Worm (Caenorhabditis elegans) whole organism, L4 larva: Measurements from ENCODE around the gene C35C5.8.

ENCODE experiments used
- F37D6.2 ChIP-seq: sonication (generic microtip); optimal IDR thresholded peaks from 2 replicates; lab custom pipeline; 2016; ENCODE audit warnings: mild to moderate bottlenecking, missing genetic modification characterization, missing compliant biosample characterization
- R02D3.7 ChIP-seq: fragments of 150-350 bp; sonication (generic microtip); optimal IDR thresholded peaks from 3 replicates; lab custom pipeline; 2014; ENCODE audit warnings: missing biosample characterization, missing genetic modification characterization
- T26A8.4 ChIP-seq: fragments of 200-800 bp; sonication (Bioruptor generic); IDR thresholded peaks from 2 replicates; pipeline ENCODE4 v1.3.6; 2022; ENCODE audit warnings: missing genetic modification characterization, missing compliant biosample characterization
- Y48G9A.11 ChIP-seq: fragments of 200-800 bp; sonication (Bioruptor generic); IDR thresholded peaks from 2 replicates; pipeline ENCODE4 v1.3.6; 2022; ENCODE audit warnings: missing genetic modification reagents, missing genetic modification characterization, missing compliant biosample characterization
- Y75B8A.6 ChIP-seq: fragments of 200-800 bp; sonication (Bioruptor generic); IDR thresholded peaks from 2 replicates; pipeline ENCODE4 v1.3.6; 2022; ENCODE audit warnings: missing genetic modification reagents, missing genetic modification characterization, missing compliant biosample characterization
- aha-1 ChIP-seq: fragments of 150-350 bp; peaks from one replicate; lab custom pipeline; 2014; ENCODE audit warnings: missing biosample characterization, missing genetic modification characterization
- arid-1 ChIP-seq: fragments of 200-800 bp; sonication (Bioruptor generic); conservative IDR thresholded peaks from 2 replicates; pipeline ENCODE4 v1.3.6; 2022; ENCODE audit warnings: missing genetic modification reagents, missing genetic modification characterization, missing compliant biosample characterization
- ceh-20 ChIP-seq: fragments of 200-800 bp; sonication (Bioruptor generic); IDR thresholded peaks from 2 replicates; pipeline ENCODE4 v1.3.6; 2022; ENCODE audit warnings: missing genetic modification reagents, missing genetic modification characterization, missing compliant biosample characterization
- ceh-28 ChIP-seq: fragments of 150-350 bp; optimal IDR thresholded peaks from 2 replicates; lab custom pipeline; 2014; ENCODE audit warnings: missing biosample characterization, missing genetic modification reagents, missing genetic modification characterization
- ceh-44 ChIP-seq: fragments of 200-800 bp; sonication (Bioruptor generic); IDR thresholded peaks from 2 replicates; pipeline ENCODE4 v1.3.6; 2022; ENCODE audit warnings: missing genetic modification reagents, missing genetic modification characterization, missing compliant biosample characterization
- ces-1 ChIP-seq: fragments of 150-350 bp; sonication (generic microtip); optimal IDR thresholded peaks from 4 replicates; lab custom pipeline; 2014; ENCODE audit warnings: missing biosample characterization, missing genetic modification reagents, missing genetic modification characterization
- cey-2 ChIP-seq: sonication (generic microtip); optimal IDR thresholded peaks from 3 replicates; lab custom pipeline; 2017; ENCODE audit warnings: missing genetic modification characterization, mild to moderate bottlenecking, missing compliant biosample characterization, antibody characterized with exemption, borderline replicate concordance; ENCODE audit not compliant: insufficient read depth
- daf-12 ChIP-seq: fragments of 150-350 bp; optimal IDR thresholded peaks from 2 replicates; lab custom pipeline; 2014; ENCODE audit warnings: missing biosample characterization, missing genetic modification reagents, missing genetic modification characterization
- daf-16 ChIP-seq, 3 experiments: sonication (generic microtip); optimal IDR thresholded peaks; 2 replicates each; lab custom pipeline; 2016 to 2017; ENCODE audit warnings: missing genetic modification characterization in 3 of 3, missing genetic modification reagents in 3 of 3, mild to moderate bottlenecking in 2 of 3, missing compliant biosample characterization in 2 of 3, missing biosample characterization in 1 of 3, moderate library complexity in 1 of 3
- daf-19 ChIP-seq: fragments of 200-800 bp; sonication (Bioruptor generic); conservative IDR thresholded peaks from 2 replicates; pipeline ENCODE4 v1.3.6; 2022; ENCODE audit warnings: missing genetic modification characterization, missing compliant biosample characterization
- dmd-6 ChIP-seq: fragments of 200-800 bp; sonication (Bioruptor generic); IDR thresholded peaks from 2 replicates; pipeline ENCODE4 v1.3.6; 2022; ENCODE audit warnings: missing genetic modification reagents, missing genetic modification characterization, missing compliant biosample characterization
- dmd-9 ChIP-seq: fragments of 200-800 bp; sonication (Bioruptor generic); IDR thresholded peaks from 2 replicates; pipeline ENCODE4 v1.3.6; 2022; ENCODE audit warnings: missing genetic modification reagents, missing genetic modification characterization, missing compliant biosample characterization
- dpl-1 ChIP-seq: fragments of 150-350 bp; optimal IDR thresholded peaks from 2 replicates; lab custom pipeline; 2014; ENCODE audit warnings: missing biosample characterization, missing genetic modification reagents, missing genetic modification characterization
- dve-1 ChIP-seq: sonication (generic microtip); optimal IDR thresholded peaks from 2 replicates; lab custom pipeline; 2017; ENCODE audit warnings: antibody characterized with exemption, mild to moderate bottlenecking, missing genetic modification characterization, missing compliant biosample characterization; ENCODE audit not compliant: insufficient read depth
- egl-43 ChIP-seq: fragments of 200-800 bp; sonication (Bioruptor generic); IDR thresholded peaks from 2 replicates; pipeline ENCODE4 v1.3.6; 2022; ENCODE audit warnings: missing genetic modification reagents, missing genetic modification characterization, missing compliant biosample characterization
- fkh-10 ChIP-seq: fragments of 150-350 bp; optimal IDR thresholded peaks from 2 replicates; lab custom pipeline; 2014; ENCODE audit warnings: missing biosample characterization, missing genetic modification reagents, missing genetic modification characterization
- gei-8 ChIP-seq: fragments of 200-800 bp; sonication (Bioruptor generic); optimal IDR thresholded peaks from 2 replicates; lab custom pipeline; 2018; ENCODE audit warnings: mild to moderate bottlenecking, missing genetic modification characterization, missing compliant biosample characterization
- hlh-11 ChIP-seq: fragments of 200-800 bp; sonication (Bioruptor generic); optimal IDR thresholded peaks from 2 replicates; lab custom pipeline; 2018; ENCODE audit warnings: mild to moderate bottlenecking, missing genetic modification characterization, missing compliant biosample characterization
- hlh-30 ChIP-seq: sonication (generic microtip); optimal IDR thresholded peaks from 2 replicates; lab custom pipeline; 2017; ENCODE audit warnings: antibody characterized with exemption, mild to moderate bottlenecking, missing genetic modification characterization, missing compliant biosample characterization; ENCODE audit not compliant: insufficient read depth
- jun-1 ChIP-seq: fragments of 150-350 bp; optimal IDR thresholded peaks from 2 replicates; lab custom pipeline; 2014; ENCODE audit warnings: missing biosample characterization, missing genetic modification reagents, missing genetic modification characterization
- lin-1 ChIP-seq: fragments of 200-800 bp; sonication (Bioruptor generic); IDR thresholded peaks from 2 replicates; pipeline ENCODE4 v1.3.6; 2022; ENCODE audit warnings: missing genetic modification reagents, missing genetic modification characterization, missing compliant biosample characterization
- lin-13 ChIP-seq: fragments of 150-350 bp; optimal IDR thresholded peaks from 2 replicates; lab custom pipeline; 2014; ENCODE audit warnings: missing biosample characterization, missing genetic modification reagents, missing genetic modification characterization
- lin-39 ChIP-seq: fragments of 150-350 bp; optimal IDR thresholded peaks from 2 replicates; lab custom pipeline; 2014; ENCODE audit warnings: missing biosample characterization, missing genetic modification reagents, missing genetic modification characterization
- lsy-2 ChIP-seq, 2 experiments: fragments of 150-350 bp in 1 of 2; sonication (generic microtip) in 1 of 2; optimal IDR thresholded peaks; 2 replicates each; lab custom pipeline; 2014 to 2017; ENCODE audit warnings: missing biosample characterization in 2 of 2, missing genetic modification characterization in 2 of 2
- madf-9 ChIP-seq: fragments of 200-800 bp; sonication (Bioruptor generic); conservative IDR thresholded peaks from 2 replicates; pipeline ENCODE4 v1.3.6; 2022; ENCODE audit warnings: missing genetic modification reagents, missing genetic modification characterization, missing compliant biosample characterization
- mdl-1 ChIP-seq, 2 experiments: fragments of 150-350 bp in 1 of 2; sonication (generic microtip) in 1 of 2; optimal IDR thresholded peaks; 2 replicates each; lab custom pipeline; 2014 to 2017; ENCODE audit warnings: missing biosample characterization in 2 of 2, missing genetic modification characterization in 2 of 2
- mdt-29 ChIP-seq: fragments of 200-800 bp; sonication (Bioruptor generic); IDR thresholded peaks from 2 replicates; pipeline ENCODE4 v1.3.6; 2022; ENCODE audit warnings: missing genetic modification reagents, missing genetic modification characterization, missing compliant biosample characterization
- mxl-2 ChIP-seq: fragments of 200-800 bp; sonication (Bioruptor generic); conservative IDR thresholded peaks from 2 replicates; pipeline ENCODE4 v1.3.6; 2022; ENCODE audit warnings: missing genetic modification reagents, missing genetic modification characterization, missing compliant biosample characterization
- mxl-3 ChIP-seq: fragments of 200-800 bp; sonication (Bioruptor generic); optimal IDR thresholded peaks from 2 replicates; lab custom pipeline; 2018; ENCODE audit warnings: mild to moderate bottlenecking, missing genetic modification characterization, missing compliant biosample characterization
- nhr-11 ChIP-seq: fragments of 150-350 bp; optimal IDR thresholded peaks from 2 replicates; lab custom pipeline; 2014; ENCODE audit warnings: missing biosample characterization, missing genetic modification characterization
- nhr-111 ChIP-seq: fragments of 200-800 bp; sonication (Bioruptor generic); optimal IDR thresholded peaks from 2 replicates; lab custom pipeline; 2018; ENCODE audit warnings: mild to moderate bottlenecking, missing genetic modification characterization, missing compliant biosample characterization
- nhr-28 ChIP-seq: fragments of 150-350 bp; optimal IDR thresholded peaks from 2 replicates; lab custom pipeline; 2014; ENCODE audit warnings: missing biosample characterization, missing genetic modification characterization
- nhr-48 ChIP-seq: sonication (generic microtip); optimal IDR thresholded peaks from 2 replicates; lab custom pipeline; 2016; ENCODE audit warnings: mild to moderate bottlenecking, missing genetic modification characterization, missing compliant biosample characterization
- nhr-6 ChIP-seq: fragments of 150-350 bp; optimal IDR thresholded peaks from 2 replicates; lab custom pipeline; 2014; ENCODE audit warnings: missing biosample characterization, missing genetic modification characterization
- php-3 ChIP-seq: fragments of 200-800 bp; sonication (Bioruptor generic); IDR thresholded peaks from 2 replicates; pipeline ENCODE4 v1.3.6; 2022; ENCODE audit warnings: missing genetic modification reagents, missing genetic modification characterization, missing compliant biosample characterization
- pqm-1 ChIP-seq: sonication (generic microtip); optimal IDR thresholded peaks from 2 replicates; lab custom pipeline; 2017; ENCODE audit warnings: missing biosample characterization, missing genetic modification characterization
- rbr-2 ChIP-seq: sonication (generic microtip); optimal IDR thresholded peaks from 2 replicates; lab custom pipeline; 2016; ENCODE audit warnings: missing genotype, missing genetic modification characterization, missing compliant biosample characterization
- sdz-12 ChIP-seq: fragments of 200-800 bp; sonication (Bioruptor generic); optimal IDR thresholded peaks from 2 replicates; lab custom pipeline; 2018; ENCODE audit warnings: mild to moderate bottlenecking, missing genetic modification characterization, missing compliant biosample characterization
- set-16 ChIP-seq: fragments of 200-800 bp; sonication (Bioruptor generic); IDR thresholded peaks from 2 replicates; pipeline ENCODE4 v1.3.6; 2022; ENCODE audit warnings: missing genetic modification reagents, missing genetic modification characterization, missing compliant biosample characterization
- snpc-1.2 ChIP-seq: fragments of 200-800 bp; sonication (Bioruptor generic); IDR thresholded peaks from 2 replicates; pipeline ENCODE4 v1.3.6; 2022; ENCODE audit warnings: missing genetic modification reagents, missing genetic modification characterization, missing compliant biosample characterization
- spr-3 ChIP-seq: fragments of 200-800 bp; sonication (Bioruptor generic); optimal IDR thresholded peaks from 2 replicates; lab custom pipeline; 2018; ENCODE audit warnings: mild to moderate bottlenecking, missing genetic modification characterization, missing compliant biosample characterization
- tag-97 ChIP-seq: fragments of 200-800 bp; sonication (Bioruptor generic); IDR thresholded peaks from 2 replicates; pipeline ENCODE4 v1.3.6; 2022; ENCODE audit warnings: missing genetic modification characterization, missing compliant biosample characterization
- zfp-2 ChIP-seq: sonication (generic microtip); optimal IDR thresholded peaks from 2 replicates; lab custom pipeline; 2016; ENCODE audit warnings: mild to moderate bottlenecking, missing genetic modification characterization, missing compliant biosample characterization

Gene C35C5.8

ce11 chrX:11556194-11556739 is 22.9 kb downstream of the C35C5.8 start, which contains the start of gene C35C5.10:
Gene C35C5.10 (plus strand): TSS chrX:11556244.
- TF ChIP-seq hlh-11 (tag; lab: Kevin White, UChicago): peak; percentile 43
- peak; percentile 60 for TF ChIP-seq pqm-1 (tag; lab: Kevin White, UChicago)
- TF ChIP-seq dve-1 (tag; lab: Kevin White, UChicago): peak; percentile 27
- TF ChIP-seq nhr-6 (tag; lab: Kevin White, UChicago): no peak
- TF ChIP-seq aha-1: peak; percentile 22
- no peak for TF ChIP-seq F37D6.2 (tag; lab: Kevin White, UChicago)
- no peak for TF ChIP-seq daf-16 (GFP tag; optimal IDR thresholded peaks at IDR 0.05; lab: Kevin White, UChicago)
- TF ChIP-seq daf-16 (tag; optimal IDR thresholded peaks at IDR 0.05; lab: Kevin White, UChicago): peak; percentile 62
- no peak for TF ChIP-seq nhr-111 (GFP tag; lab: Kevin White, UChicago)
- peak; percentile 47 for TF ChIP-seq nhr-28 (tag; lab: Kevin White, UChicago)
- TF ChIP-seq dmd-6: peak; percentile 68

DNA sequence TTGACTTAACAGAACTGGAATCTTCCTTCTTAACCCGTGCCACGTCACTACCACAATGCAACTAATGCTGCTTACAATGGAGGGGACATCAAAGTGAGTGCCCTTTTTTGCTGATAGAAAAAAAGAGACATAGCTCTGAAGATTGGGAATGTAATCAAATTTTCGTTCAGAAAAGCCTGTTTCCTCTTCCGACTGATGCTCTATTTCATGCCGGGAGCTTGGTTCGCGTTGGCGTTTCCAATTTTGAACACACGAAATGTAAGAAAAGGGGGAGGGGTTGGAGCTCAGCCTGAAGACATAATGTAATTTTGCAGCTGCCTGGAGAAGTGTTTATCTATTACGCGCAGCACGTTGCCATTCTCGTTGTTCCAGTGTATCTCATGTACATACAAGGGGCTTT is 24.8 kb downstream of the C35C5.8 start:
- TF ChIP-seq Y48G9A.11 (GFP tag; lab: Robert Waterston, UW): no peak
- TF ChIP-seq daf-12 (tag; lab: Kevin White, UChicago): no peak
- no peak for TF ChIP-seq cey-2 (tag; lab: Kevin White, UChicago)
- TF ChIP-seq mxl-2 (GFP tag; lab: Robert Waterston, UW): no peak
- 0 out of 2 replicates have a peak, but pooled peaks have one; percentile 31 for TF ChIP-seq T26A8.4
- TF ChIP-seq fkh-10: peak; percentile 83
- TF ChIP-seq zfp-2 (tag; lab: Kevin White, UChicago): no peak
- 0 out of 2 replicates have a peak, but pooled peaks have one; percentile 55 for TF ChIP-seq tag-97
- TF ChIP-seq R02D3.7 (tag; lab: Kevin White, UChicago): no peak
- no peak for TF ChIP-seq lin-13 (GFP tag; lab: Kevin White, UChicago)
- no peak for TF ChIP-seq lin-1 (GFP tag; lab: Robert Waterston, UW)
- TF ChIP-seq nhr-11 (tag; lab: Kevin White, UChicago): no peak
- TF ChIP-seq mxl-3 (GFP tag; lab: Kevin White, UChicago): no peak
- TF ChIP-seq php-3 (GFP tag; lab: Robert Waterston, UW): no peak
- no peak for TF ChIP-seq dpl-1 (GFP tag; lab: Kevin White, UChicago)
- no peak for TF ChIP-seq gei-8
- no peak for TF ChIP-seq ceh-28 (tag; lab: Kevin White, UChicago)
- TF ChIP-seq hlh-11 (tag; lab: Kevin White, UChicago): no peak
- peak in 1 of 2 experiments; percentile 48 for TF ChIP-seq lsy-2 (tag; optimal IDR thresholded peaks at IDR 0.05; lab: Kevin White, UChicago)
- TF ChIP-seq jun-1: no peak
- TF ChIP-seq ceh-20: no peak
- TF ChIP-seq mdt-29 (GFP tag; lab: Robert Waterston, UW): no peak
- TF ChIP-seq set-16 (GFP tag; lab: Robert Waterston, UW): no peak
- TF ChIP-seq hlh-30 (tag; lab: Kevin White, UChicago): no peak
- no peak for TF ChIP-seq egl-43
- peak; percentile 19 for TF ChIP-seq F37D6.2 (tag; lab: Kevin White, UChicago)
- no peak for TF ChIP-seq ceh-44 (GFP tag; lab: Robert Waterston, UW)
- no peak for TF ChIP-seq dve-1 (tag; lab: Kevin White, UChicago)
- TF ChIP-seq madf-9: no peak
- TF ChIP-seq snpc-1.2: no peak
- no peak for TF ChIP-seq dmd-9 (GFP tag; lab: Robert Waterston, UW)
- no peak for TF ChIP-seq sdz-12 (GFP tag; lab: Kevin White, UChicago)
- TF ChIP-seq daf-19 (GFP tag; lab: Robert Waterston, UW): no peak
- peak; percentile 93 for TF ChIP-seq ces-1 (GFP tag; lab: Kevin White, UChicago)
- no peak for TF ChIP-seq mdl-1 (tag; optimal IDR thresholded peaks at IDR 0.05; lab: Kevin White, UChicago)
- TF ChIP-seq arid-1 (GFP tag; lab: Robert Waterston, UW): no peak
- TF ChIP-seq rbr-2 (tag; lab: Kevin White, UChicago): no peak
- no peak for TF ChIP-seq nhr-48 (tag; lab: Kevin White, UChicago)
- TF ChIP-seq lin-39: no peak
- no peak for TF ChIP-seq spr-3
- TF ChIP-seq Y75B8A.6 (GFP tag; lab: Robert Waterston, UW): no peak
